Fruit fly (Drosophila melanogaster): ENCODE results near the gene CG12520.
A peak's percentile ranks its signal among the peaks of the same experiment; 100 is the strongest.

CG12520 gene

DNA sequence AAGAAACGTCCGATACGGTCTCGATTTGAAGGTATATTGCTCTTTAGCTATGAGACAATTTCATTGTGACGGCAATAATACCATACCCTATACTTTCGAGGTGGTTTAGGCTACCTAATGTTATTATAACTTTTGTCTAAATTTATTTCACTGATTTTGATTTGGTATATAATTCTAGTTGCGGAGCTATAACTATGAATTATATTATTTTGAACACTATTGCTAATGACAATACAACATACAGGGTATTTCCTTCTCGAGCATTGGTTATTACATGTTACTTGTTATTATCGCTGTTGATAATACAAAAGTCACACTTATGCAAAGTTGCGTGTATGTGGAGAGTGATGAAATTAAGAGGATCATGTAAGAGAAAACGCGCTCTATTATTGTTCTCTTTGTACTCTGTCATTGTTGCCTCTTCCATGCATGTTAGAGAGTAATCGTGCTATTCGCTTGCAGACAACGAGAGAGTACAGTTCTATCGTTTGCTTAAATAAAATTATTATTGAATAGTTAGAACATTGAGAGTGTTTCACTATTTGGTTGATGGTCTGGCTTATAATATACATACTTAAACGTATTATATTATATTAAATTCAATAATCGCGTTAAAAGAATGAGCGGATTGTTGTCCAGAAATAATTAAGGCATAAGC lies 11.2 kb upstream of the CG12520 start, which contains the start of gene CG32115 (continued):
- TF ChIP-seq CG11085 (GFP tag; IDR thresholded peaks at IDR 0.05), result peak; percentile 94
- peak; percentile 95 for TF ChIP-seq lilli (GFP tag; optimal IDR thresholded peaks at IDR 0.05)
- TF ChIP-seq CG2712 (tag; optimal IDR thresholded peaks at IDR 0.05), result peak; percentile 95
- peak; percentile 89 for TF ChIP-seq ERR (GFP tag; optimal IDR thresholded peaks at IDR 0.05)
- TF ChIP-seq esg (GFP tag; conservative IDR thresholded peaks at IDR 0.05), result peak; percentile 91
- TF ChIP-seq bigmax (GFP tag; optimal IDR thresholded peaks at IDR 0.05), result peak; percentile 25
- TF ChIP-seq bbx (GFP tag; IDR thresholded peaks at IDR 0.05; ENCODE audit: partially characterized antibody), result no peak
- TF ChIP-seq CG15514 (GFP tag; optimal IDR thresholded peaks at IDR 0.05), result peak; percentile 81
- peak; percentile 92 for TF ChIP-seq Bteb2 (GFP tag; optimal IDR thresholded peaks at IDR 0.05)
- peak; percentile 89 for TF ChIP-seq jing (GFP tag; optimal IDR thresholded peaks at IDR 0.05)
- TF ChIP-seq HLH3B (GFP tag; IDR thresholded peaks at IDR 0.05), result peak; percentile 95
- peak; percentile 92 for TF ChIP-seq pho (GFP tag; optimal IDR thresholded peaks at IDR 0.05)
- TF ChIP-seq CG32767 (GFP tag; IDR thresholded peaks at IDR 0.05), result peak; percentile 91
- peak; percentile 70 for TF ChIP-seq CG6254 (GFP tag; optimal IDR thresholded peaks at IDR 0.05)
- peak; percentile 71 for TF ChIP-seq CG10462 (GFP tag; optimal IDR thresholded peaks at IDR 0.05)
- peak; percentile 94 for TF ChIP-seq Max (GFP tag; optimal IDR thresholded peaks at IDR 0.05)
- TF ChIP-seq Aef1 (GFP tag; IDR thresholded peaks at IDR 0.05), result peak; percentile 93
- TF ChIP-seq corto (GFP tag; optimal IDR thresholded peaks at IDR 0.05), result peak; percentile 93
- peak; percentile 79 for TF ChIP-seq CG31365 (tag; optimal IDR thresholded peaks at IDR 0.05)
- TF ChIP-seq CG12391 (tag; optimal IDR thresholded peaks at IDR 0.05), result peak; percentile 96
- peak; percentile 94 for TF ChIP-seq ara (GFP tag; IDR thresholded peaks at IDR 0.05)
- no peak for TF ChIP-seq Nf-YC (tag; optimal IDR thresholded peaks at IDR 0.05)
- peak; percentile 86 for TF ChIP-seq ssp (GFP tag; IDR thresholded peaks at IDR 0.05)
- peak; percentile 84 for TF ChIP-seq chn (GFP tag; optimal IDR thresholded peaks at IDR 0.05)
- peak; percentile 41 for TF ChIP-seq ftz-f1 (GFP tag; optimal IDR thresholded peaks at IDR 0.05)
- peak; percentile 96 for TF ChIP-seq unpg (GFP tag; optimal IDR thresholded peaks at IDR 0.05)
- peak; percentile 82 for TF ChIP-seq CG10274 (GFP tag; optimal IDR thresholded peaks at IDR 0.05)
- TF ChIP-seq Nf-YA (GFP tag; IDR thresholded peaks at IDR 0.05), result peak; percentile 86
- peak; percentile 93 for TF ChIP-seq Chrac-16 (GFP tag; optimal IDR thresholded peaks at IDR 0.05)
- peak; percentile 94 for TF ChIP-seq Taf1 (GFP tag; IDR thresholded peaks at IDR 0.05)
- TF ChIP-seq wdn (GFP tag; IDR thresholded peaks at IDR 0.05), result peak; percentile 95
- TF ChIP-seq nerfin-2 (GFP tag; IDR thresholded peaks at IDR 0.05; ENCODE audit: partially characterized antibody), result no peak
- TF ChIP-seq cad (GFP tag; optimal IDR thresholded peaks at IDR 0.05), result no peak
- peak; percentile 84 for TF ChIP-seq Adf1 (GFP tag; IDR thresholded peaks at IDR 0.05)
- TF ChIP-seq CG6813 (GFP tag; optimal IDR thresholded peaks at IDR 0.05), result peak; percentile 80
- TF ChIP-seq onecut (GFP tag; IDR thresholded peaks at IDR 0.05), result peak; percentile 85
- TF ChIP-seq CG1529 (GFP tag; optimal IDR thresholded peaks at IDR 0.05), result peak; percentile 79
- TF ChIP-seq GATAe (GFP tag; conservative IDR thresholded peaks at IDR 0.05), result peak; percentile 98
- TF ChIP-seq slou (GFP tag; optimal IDR thresholded peaks at IDR 0.05), result peak; percentile 90
- TF ChIP-seq CG13894 (tag; optimal IDR thresholded peaks at IDR 0.05), result peak; percentile 95
- TF ChIP-seq CG12299 (tag; optimal IDR thresholded peaks at IDR 0.05), result peak; percentile 90
- TF ChIP-seq Neu2 (GFP tag; optimal IDR thresholded peaks at IDR 0.05; ENCODE audit: borderline replicate concordance), result peak; percentile 19
- TF ChIP-seq Vsx1 (GFP tag; optimal IDR thresholded peaks at IDR 0.05), result peak; percentile 60
- TF ChIP-seq CG12236 (GFP tag; optimal IDR thresholded peaks at IDR 0.05), result peak; percentile 65
- TF ChIP-seq Asciz (GFP tag; optimal IDR thresholded peaks at IDR 0.05), result peak; percentile 83
- peak; percentile 74 for TF ChIP-seq Hey (tag; optimal IDR thresholded peaks at IDR 0.05)
- TF ChIP-seq CG17359 (tag; optimal IDR thresholded peaks at IDR 0.05), result peak; percentile 95
- TF ChIP-seq vvl (GFP tag; IDR thresholded peaks at IDR 0.05), result peak; percentile 98; the same call in 1 of the 2 replicates
- no peak for TF ChIP-seq amos (GFP tag; IDR thresholded peaks at IDR 0.05; ENCODE audit: partially characterized antibody)
- peak; percentile 63 for TF ChIP-seq grn (GFP tag; optimal IDR thresholded peaks at IDR 0.05)

Data from whole organism, embryonic.